Fruit fly (Drosophila melanogaster) whole organism, prepupa: ENCODE measurements around the gene ova.

ENCODE experiments used
- CG11902 ChIP-seq: fragments of 200-800 bp; sonication (Bioruptor generic); optimal IDR thresholded peaks from 3 replicates; lab custom pipeline; 2016; ENCODE audit warnings: missing biosample characterization, missing genetic modification characterization
- CG15336 ChIP-seq: fragments of 200-800 bp; sonication (Bioruptor generic); IDR thresholded peaks from 2 replicates; pipeline ENCODE4 v1.3.6; 2022; ENCODE audit warnings: missing biosample characterization, missing genetic modification characterization
- CG32006 ChIP-seq: fragments of 200-800 bp; sonication (Bioruptor generic); optimal IDR thresholded peaks from 3 replicates; lab custom pipeline; 2017; ENCODE audit warnings: missing biosample characterization, mild to moderate bottlenecking, missing genetic modification characterization
- CG34406 ChIP-seq: fragments of 200-800 bp; sonication (Bioruptor generic); optimal IDR thresholded peaks from 3 replicates; lab custom pipeline; 2016; ENCODE audit warnings: missing biosample characterization, missing genetic modification characterization
- CG3919 ChIP-seq: fragments of 200-800 bp; sonication (Bioruptor generic); optimal IDR thresholded peaks from 3 replicates; lab custom pipeline; 2016; ENCODE audit warnings: missing biosample characterization, missing genetic modification characterization
- CG6276 ChIP-seq: fragments of 200-800 bp; sonication (Bioruptor generic); optimal IDR thresholded peaks from 2 replicates; lab custom pipeline; 2017; ENCODE audit warnings: missing biosample characterization, mild to moderate bottlenecking, missing genetic modification characterization
- CG6808 ChIP-seq: fragments of 200-800 bp; sonication (Bioruptor generic); optimal IDR thresholded peaks from 3 replicates; lab custom pipeline; 2017; ENCODE audit warnings: missing biosample characterization, missing genetic modification characterization, mild to moderate bottlenecking, moderate library complexity, missing genetic modification reagents
- CG8119 ChIP-seq: fragments of 200-800 bp; sonication (Bioruptor generic); IDR thresholded peaks from 3 replicates; pipeline ENCODE4 v1.3.6; 2022; ENCODE audit warnings: missing biosample characterization, missing genetic modification characterization
- Gug ChIP-seq: fragments of 200-800 bp; sonication (Bioruptor generic); IDR thresholded peaks from 2 replicates; pipeline ENCODE4 v1.3.6; 2022; ENCODE audit warnings: missing biosample characterization, missing genetic modification characterization
- Hr4 ChIP-seq: fragments of 200-800 bp; sonication (Bioruptor generic); optimal IDR thresholded peaks from 3 replicates; lab custom pipeline; 2016; ENCODE audit warnings: missing biosample characterization, missing genetic modification characterization
- achi ChIP-seq: fragments of 200-800 bp; sonication (Bioruptor generic); optimal IDR thresholded peaks from 3 replicates; lab custom pipeline; 2016; ENCODE audit warnings: missing biosample characterization, missing genetic modification characterization
- pdm3 ChIP-seq: fragments of 200-800 bp; sonication (Bioruptor generic); optimal IDR thresholded peaks from 3 replicates; lab custom pipeline; 2016; ENCODE audit warnings: missing biosample characterization, missing genetic modification characterization
- vri ChIP-seq: fragments of 200-800 bp; sonication (Bioruptor generic); optimal IDR thresholded peaks from 3 replicates; lab custom pipeline; 2016; ENCODE audit warnings: missing biosample characterization, mild to moderate bottlenecking, missing genetic modification characterization

dm6 chr2L:10278658-10279057 is 47.2 kb upstream of the ova start, which contains the start of gene Utx:
- TF ChIP-seq pdm3 (GFP tag; lab: Kevin White, UChicago) = no peak
- no peak for TF ChIP-seq CG34406
- no peak for TF ChIP-seq CG11902 (GFP tag; lab: Kevin White, UChicago)
- TF ChIP-seq CG32006 (GFP tag; lab: Kevin White, UChicago) = no peak
- no peak for TF ChIP-seq CG8119 (GFP tag; lab: Robert Waterston, UW)
- TF ChIP-seq vri (GFP tag; lab: Kevin White, UChicago) = no peak
- no peak for TF ChIP-seq achi (GFP tag; lab: Kevin White, UChicago)
- no peak for TF ChIP-seq CG6808 (GFP tag; lab: Kevin White, UChicago)
- TF ChIP-seq CG15336 (GFP tag; lab: Robert Waterston, UW) = no peak
- no peak for TF ChIP-seq CG3919 (GFP tag; lab: Kevin White, UChicago)
- TF ChIP-seq CG6276 (GFP tag; lab: Kevin White, UChicago) = no peak
- no peak for TF ChIP-seq Gug
- TF ChIP-seq Hr4 = no peak
